Fruit fly (Drosophila melanogaster): Measurements from ENCODE around the gene CG7668.

The CG7668 gene

DNA sequence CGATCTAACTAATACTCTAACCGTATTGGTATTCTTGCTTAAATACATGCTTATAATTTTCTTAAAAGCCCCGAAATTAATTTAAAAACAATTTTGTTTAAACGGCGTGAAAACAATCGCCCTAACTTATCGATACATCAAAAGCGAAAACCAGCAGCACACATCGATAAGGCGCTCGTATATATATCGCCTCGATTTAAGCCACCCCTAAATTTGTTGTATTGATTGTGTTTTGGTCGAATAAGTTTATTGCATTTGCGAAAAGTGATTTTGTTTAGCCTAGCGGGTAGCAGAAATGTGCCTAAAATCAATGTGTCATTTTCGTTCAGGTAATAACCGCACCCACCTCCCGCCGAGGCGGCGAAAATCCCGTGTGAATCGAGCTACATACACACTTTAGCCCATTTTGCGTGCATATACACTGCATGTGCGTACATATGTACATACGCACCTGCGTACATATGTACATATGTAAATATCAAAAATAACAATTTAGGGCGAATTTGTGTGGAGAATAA lies 10.8 kb upstream of the CG7668 start, which contains the start of the genes CG7646 and Nca (continued):
- TF ChIP-seq CG2116 (GFP tag; optimal IDR thresholded peaks at IDR 0.05) (peak; percentile 87), CG30020 (tag; optimal IDR thresholded peaks at IDR 0.05) (peak; percentile 93), Chrac-16 (GFP tag; optimal IDR thresholded peaks at IDR 0.05) (peak; percentile 7), klu (GFP tag; IDR thresholded peaks at IDR 0.05) (no peak), stc (GFP tag; IDR thresholded peaks at IDR 0.05) (no peak; the same call in 1 of the 2 replicates), Spps (tag; optimal IDR thresholded peaks at IDR 0.05) (no peak), Rfx (GFP tag; IDR thresholded peaks at IDR 0.05) (no peak; the same call in 1 of the 2 replicates), sim (GFP tag; IDR thresholded peaks at IDR 0.05) (no peak), Atf-2 (GFP tag; optimal IDR thresholded peaks at IDR 0.05) (no peak), CG1603 (tag; optimal IDR thresholded peaks at IDR 0.05) (peak; percentile 74), Dref (GFP tag; IDR thresholded peaks at IDR 0.05) (peak; percentile 91), CHES-1-like (GFP tag; optimal IDR thresholded peaks at IDR 0.05) (peak; percentile 39), tap (tag; optimal IDR thresholded peaks at IDR 0.05) (no peak)

DNA sequence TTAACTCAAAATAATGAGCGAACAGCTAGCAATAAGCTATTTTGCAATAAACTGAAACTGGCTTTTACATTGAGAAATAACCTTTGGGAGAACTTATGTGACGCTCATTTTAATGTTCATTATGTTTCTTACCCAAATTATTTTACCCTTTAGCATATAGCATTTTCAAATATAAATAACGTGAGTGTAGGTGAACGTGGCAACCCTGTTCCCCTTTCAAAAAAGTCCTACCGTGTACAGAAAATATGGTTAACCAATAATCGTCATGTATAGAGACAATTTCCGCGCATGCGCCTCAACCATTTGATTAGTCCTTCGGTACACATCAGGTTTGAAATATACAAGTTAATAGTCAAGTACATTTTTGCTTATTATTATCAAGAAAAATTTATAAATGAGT lies 8.5 kb upstream of the CG7668 start:
- TF ChIP-seq CG8290 (GFP tag; optimal IDR thresholded peaks at IDR 0.05), result no peak
- TF ChIP-seq CG8290 (tag; optimal IDR thresholded peaks at IDR 0.05), result peak in 1 of 2 experiments; percentile 27
- no peak for TF ChIP-seq Kr (GFP tag; optimal IDR thresholded peaks at IDR 0.05)
- no peak for TF ChIP-seq CG12942 (GFP tag; optimal IDR thresholded peaks at IDR 0.05)
- no peak for TF ChIP-seq nau (GFP tag; optimal IDR thresholded peaks at IDR 0.05)
- TF ChIP-seq CG11085 (GFP tag; IDR thresholded peaks at IDR 0.05), result no peak
- no peak for TF ChIP-seq CG7928 (GFP tag; optimal IDR thresholded peaks at IDR 0.05)
- no peak for TF ChIP-seq al (GFP tag; IDR thresholded peaks at IDR 0.05)
- TF ChIP-seq CG8359 (GFP tag; optimal IDR thresholded peaks at IDR 0.05; ENCODE audit: borderline replicate concordance), result no peak
- no peak for TF ChIP-seq CG8478 (optimal IDR thresholded peaks at IDR 0.05)
- TF ChIP-seq dpn (GFP tag; optimal IDR thresholded peaks at IDR 0.05), result no peak
- TF ChIP-seq tap (tag; optimal IDR thresholded peaks at IDR 0.05), result no peak
- TF ChIP-seq CG7357 (GFP tag; IDR thresholded peaks at IDR 0.05), result no peak
- TF ChIP-seq CG32767 (GFP tag; IDR thresholded peaks at IDR 0.05), result peak; percentile 77
- no peak for TF ChIP-seq B-H2 (GFP tag; optimal IDR thresholded peaks at IDR 0.05)
- no peak for TF ChIP-seq pros (GFP tag; optimal IDR thresholded peaks at IDR 0.05)
- peak; percentile 7 for TF ChIP-seq abd-A (tag; optimal IDR thresholded peaks at IDR 0.05)
- TF ChIP-seq eyg (GFP tag; optimal IDR thresholded peaks at IDR 0.05), result no peak
- no peak for TF ChIP-seq ato (GFP tag; IDR thresholded peaks at IDR 0.05; ENCODE audit: partially characterized antibody)
- no peak for TF ChIP-seq zf30C (GFP tag; optimal IDR thresholded peaks at IDR 0.05)
- TF ChIP-seq D19A (tag; optimal IDR thresholded peaks at IDR 0.05), result no peak
- no peak; the same call in 2 of the 3 replicates for TF ChIP-seq row (GFP tag; IDR thresholded peaks at IDR 0.05)
- no peak for TF ChIP-seq CG17361 (GFP tag; IDR thresholded peaks at IDR 0.05)
- no peak for TF ChIP-seq Hmx (GFP tag; optimal IDR thresholded peaks at IDR 0.05)
- no peak for TF ChIP-seq CG13624 (GFP tag; optimal IDR thresholded peaks at IDR 0.05)
- TF ChIP-seq stwl (tag; optimal IDR thresholded peaks at IDR 0.05), result peak; percentile 35
- no peak for TF ChIP-seq CG30431 (GFP tag; optimal IDR thresholded peaks at IDR 0.05)
- no peak for TF ChIP-seq chinmo (GFP tag; IDR thresholded peaks at IDR 0.05; ENCODE audit: partially characterized antibody)
- 0 out of 2 replicates have a peak, but pooled peaks have one; percentile 16 for TF ChIP-seq CG13287 (GFP tag; IDR thresholded peaks at IDR 0.05; ENCODE audit: partially characterized antibody)
- TF ChIP-seq Dll (GFP tag; IDR thresholded peaks at IDR 0.05; ENCODE audit: partially characterized antibody), result no peak
- peak; percentile 90 for TF ChIP-seq ewg (GFP tag; optimal IDR thresholded peaks at IDR 0.05)
- TF ChIP-seq Med (GFP tag), result peak; percentile 50
- TF ChIP-seq CG11723 (GFP tag; optimal IDR thresholded peaks at IDR 0.05), result no peak
- no peak for TF ChIP-seq Atf3 (GFP tag; optimal IDR thresholded peaks at IDR 0.05)
- TF ChIP-seq CG30020 (tag; optimal IDR thresholded peaks at IDR 0.05), result no peak
- TF ChIP-seq CG33557 (GFP tag; optimal IDR thresholded peaks at IDR 0.05), result no peak
- TF ChIP-seq CG7987 (GFP tag; optimal IDR thresholded peaks at IDR 0.05), result no peak
- peak; percentile 61 for TF ChIP-seq Nf-YC (tag; optimal IDR thresholded peaks at IDR 0.05)
- no peak for TF ChIP-seq CG14860 (GFP tag; IDR thresholded peaks at IDR 0.05; ENCODE audit: partially characterized antibody)
